Worm (Caenorhabditis elegans) whole organism, L3 larva: ENCODE data around the gene htp-1.

Source experiments
- ZK546.5 ChIP-seq: sonication (generic microtip); optimal IDR thresholded peaks from 2 replicates; lab custom pipeline; 2017; ENCODE audit warnings: missing biosample characterization, missing genetic modification characterization
- daf-12 ChIP-seq: fragments of 150-350 bp; optimal IDR thresholded peaks from 2 replicates; lab custom pipeline; 2014; ENCODE audit warnings: missing biosample characterization, missing genetic modification reagents, missing genetic modification characterization
- nfya-1 ChIP-seq: sonication (generic microtip); optimal IDR thresholded peaks from 2 replicates; lab custom pipeline; 2017; ENCODE audit warnings: missing genetic modification characterization, mild to moderate bottlenecking, missing compliant biosample characterization, antibody characterized with exemption, moderate library complexity; ENCODE audit not compliant: insufficient read depth
- nhr-12 ChIP-seq: fragments of 150-350 bp; optimal IDR thresholded peaks from 2 replicates; lab custom pipeline; 2014; ENCODE audit warnings: missing biosample characterization, missing genetic modification characterization
- nhr-76 ChIP-seq: fragments of 150-350 bp; sonication (generic microtip); optimal IDR thresholded peaks from 5 replicates; lab custom pipeline; 2014; ENCODE audit warnings: missing biosample characterization, missing genetic modification characterization
- pha-4 ChIP-seq: fragments of 150-350 bp; optimal IDR thresholded peaks from 2 replicates; lab custom pipeline; 2014; ENCODE audit warnings: missing biosample characterization, missing genetic modification reagents, missing genetic modification characterization
- pqm-1 ChIP-seq: fragments of 150-350 bp; optimal IDR thresholded peaks from 2 replicates; lab custom pipeline; 2017; ENCODE audit warnings: missing biosample characterization, missing genetic modification characterization, inconsistent platforms
- snpc-4 ChIP-seq: fragments of 150-350 bp; optimal IDR thresholded peaks from 2 replicates; lab custom pipeline; 2014; ENCODE audit warnings: missing biosample characterization, missing genetic modification characterization

DNA sequence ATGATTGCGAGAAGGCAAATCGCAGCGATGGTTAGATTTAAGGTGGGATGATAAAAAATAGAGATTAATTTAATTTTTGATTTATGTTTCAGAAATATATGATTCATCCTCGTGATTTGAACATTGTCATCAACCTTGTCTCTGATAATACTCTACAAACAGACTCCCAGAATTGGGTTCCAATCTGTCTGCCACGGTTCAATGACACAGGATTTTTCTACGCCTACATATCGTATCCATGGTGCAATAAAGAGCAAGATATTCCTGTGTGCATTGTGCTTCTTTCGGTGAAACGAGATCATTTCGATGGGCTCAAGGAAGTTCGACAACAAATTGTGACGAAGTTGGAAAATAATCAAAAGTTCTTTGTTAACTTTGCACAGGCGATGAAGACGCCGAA is 23.5 kb downstream of the htp-1 start:
- TF ChIP-seq pha-4, result no peak
- no peak for TF ChIP-seq nfya-1 (tag; lab: Kevin White, UChicago)
- TF ChIP-seq daf-12, result no peak
- TF ChIP-seq pqm-1 (tag; lab: Kevin White, UChicago), result no peak
- TF ChIP-seq ZK546.5 (tag; lab: Kevin White, UChicago), result no peak
- no peak for TF ChIP-seq snpc-4 (tag; lab: Kevin White, UChicago)
- TF ChIP-seq nhr-12 (tag; lab: Kevin White, UChicago), result no peak
- no peak for TF ChIP-seq nhr-76 (tag; lab: Kevin White, UChicago)
